Worm (Caenorhabditis elegans): ENCODE data around the gene egl-5.

The egl-5 gene

ce11 chrIII:7854494-7855184 lies 40.5 kb downstream of the egl-5 start, which contains the start of gene rpl-35:
TSS of gene rpl-35 (plus strand) at chrIII:7855134.
- peak; percentile 99; the same call in 1 of the 2 replicates for TF ChIP-seq Y56A3A.18 (GFP tag; IDR thresholded peaks at IDR 0.05)
- peak; percentile 85 for TF ChIP-seq snpc-1.1 (tag; optimal IDR thresholded peaks at IDR 0.05; ENCODE audit: insufficient read depth)
- peak; percentile 89 for TF ChIP-seq xnd-1 (tag; optimal IDR thresholded peaks at IDR 0.05)
- TF ChIP-seq tlf-1 (GFP tag; optimal IDR thresholded peaks at IDR 0.05) = peak; percentile 100
- TF ChIP-seq ekl-4 (GFP tag; IDR thresholded peaks at IDR 0.05) = peak; percentile 99
- TF ChIP-seq dpl-1 (GFP tag; optimal IDR thresholded peaks at IDR 0.05) = peak; percentile 100
- peak; percentile 80 for TF ChIP-seq die-1 (tag; optimal IDR thresholded peaks at IDR 0.05)
- TF ChIP-seq madf-10 (tag; optimal IDR thresholded peaks at IDR 0.05) = peak; percentile 97
- peak; percentile 97 for TF ChIP-seq cebp-1 (GFP tag; IDR thresholded peaks at IDR 0.05)
- peak; percentile 99 for TF ChIP-seq cebp-1 (tag; optimal IDR thresholded peaks at IDR 0.05)
- no peak for TF ChIP-seq F55B11.4 (tag; optimal IDR thresholded peaks at IDR 0.05; ENCODE audit: borderline replicate concordance, insufficient read depth)
- TF ChIP-seq B0019.2 (GFP tag; conservative IDR thresholded peaks at IDR 0.05) = peak; percentile 99
- TF ChIP-seq ceh-100 (GFP tag; IDR thresholded peaks at IDR 0.05) = peak; percentile 96
- peak; percentile 97 for TF ChIP-seq Y79H2A.3 (GFP tag; conservative IDR thresholded peaks at IDR 0.05)
- peak; percentile 99 for TF ChIP-seq let-526 (GFP tag; IDR thresholded peaks at IDR 0.05)
- peak; percentile 93 for TF ChIP-seq sea-2 (GFP tag; IDR thresholded peaks at IDR 0.05)
- peak; percentile 98 for TF ChIP-seq unc-130 (GFP tag; optimal IDR thresholded peaks at IDR 0.05)
- TF ChIP-seq madf-6 (GFP tag; IDR thresholded peaks at IDR 0.05) = peak; percentile 99
- TF ChIP-seq nhr-80 (tag; optimal IDR thresholded peaks at IDR 0.05) = peak; percentile 98
- TF ChIP-seq ceh-79 (tag; optimal IDR thresholded peaks at IDR 0.05) = peak; percentile 78
- peak; percentile 57 for TF ChIP-seq B0261.1 (tag; optimal IDR thresholded peaks at IDR 0.05)
- TF ChIP-seq snpc-4 (GFP tag; optimal IDR thresholded peaks at IDR 0.05) = peak; percentile 93
- peak; percentile 90 to 95 (median 91) for TF ChIP-seq snpc-4 (tag; optimal IDR thresholded peaks at IDR 0.05)
- TF ChIP-seq mxl-1 (tag; optimal IDR thresholded peaks at IDR 0.05) = peak; percentile 55
- peak; percentile 86 for TF ChIP-seq lsy-27 (tag; optimal IDR thresholded peaks at IDR 0.05; ENCODE audit: borderline replicate concordance, insufficient read depth)
- TF ChIP-seq bed-1 (GFP tag; IDR thresholded peaks at IDR 0.05) = peak; percentile 91; the same call in 1 of the 2 replicates
- peak; percentile 99 for TF ChIP-seq C06A6.2 (GFP tag; conservative IDR thresholded peaks at IDR 0.05)
- TF ChIP-seq unc-62 (GFP tag; optimal IDR thresholded peaks at IDR 0.05) = peak; percentile 41
- peak; percentile 95 for TF ChIP-seq sptf-2 (GFP tag; optimal IDR thresholded peaks at IDR 0.05)
- TF ChIP-seq attf-3 (GFP tag; conservative IDR thresholded peaks at IDR 0.05) = peak; percentile 92
- TF ChIP-seq hlh-12 (tag; optimal IDR thresholded peaks at IDR 0.05) = no peak
- TF ChIP-seq bed-2 (GFP tag; IDR thresholded peaks at IDR 0.05) = peak; percentile 97
- TF ChIP-seq let-607 (tag; optimal IDR thresholded peaks at IDR 0.05) = peak; percentile 94 to 97
- TF ChIP-seq aptf-3 (GFP tag; IDR thresholded peaks at IDR 0.05) = peak; percentile 96; the same call in 1 of the 2 replicates
- peak; percentile 99 for TF ChIP-seq egl-44 (GFP tag; IDR thresholded peaks at IDR 0.05)
- peak; percentile 100 for TF ChIP-seq lin-54 (GFP tag; optimal IDR thresholded peaks at IDR 0.05)
- peak; percentile 97 for TF ChIP-seq ztf-25 (GFP tag; IDR thresholded peaks at IDR 0.05)
- TF ChIP-seq cebp-2 (GFP tag; IDR thresholded peaks at IDR 0.05) = peak; percentile 96
- peak; percentile 98 for TF ChIP-seq snpc-1.3 (tag; optimal IDR thresholded peaks at IDR 0.05; ENCODE audit: insufficient read depth)
- TF ChIP-seq K11D2.4 (GFP tag; IDR thresholded peaks at IDR 0.05) = peak; percentile 99
- peak; percentile 93 for TF ChIP-seq ztf-3 (GFP tag; optimal IDR thresholded peaks at IDR 0.05)
- TF ChIP-seq rpc-1 (optimal IDR thresholded peaks at IDR 0.05) = peak; percentile 45
- peak; percentile 21 for TF ChIP-seq rpc-1 (tag; optimal IDR thresholded peaks at IDR 0.05)
- TF ChIP-seq gei-17 (GFP tag; optimal IDR thresholded peaks at IDR 0.05) = peak; percentile 93
- peak; percentile 86 for TF ChIP-seq mel-28 (tag; optimal IDR thresholded peaks at IDR 0.05; ENCODE audit: borderline replicate concordance)
- peak; percentile 98 for TF ChIP-seq ztf-26 (tag; optimal IDR thresholded peaks at IDR 0.05)
- peak; percentile 99 for TF ChIP-seq egl-18 (GFP tag; IDR thresholded peaks at IDR 0.05)
- TF ChIP-seq nhr-90 (tag; optimal IDR thresholded peaks at IDR 0.05) = peak; percentile 93

Data from whole organism, young adult.